Worm (Caenorhabditis elegans): ENCODE data around the gene Y32G9A.12.

DNA sequence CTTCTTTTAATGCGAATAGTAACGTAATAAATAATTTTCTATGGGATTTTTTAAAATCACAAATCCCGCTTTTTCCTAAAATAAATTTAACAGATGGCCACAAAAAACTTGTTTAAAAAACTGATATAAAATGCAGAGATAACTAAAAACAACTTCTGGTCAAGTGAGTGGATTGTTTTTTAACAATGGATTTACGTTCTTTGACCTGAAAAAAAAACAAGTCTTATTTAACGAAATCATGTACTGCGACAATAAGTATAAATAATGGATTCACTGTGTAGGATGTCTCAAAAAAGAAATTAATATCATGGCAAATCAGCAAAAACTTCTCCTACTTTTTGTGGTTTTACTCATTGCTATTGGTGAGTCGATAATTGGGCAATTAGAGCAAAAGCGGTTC is 37.1 kb upstream of the Y32G9A.12 start, which contains the start of gene fipr-25:
- TF ChIP-seq cog-1 (tag; optimal IDR thresholded peaks at IDR 0.05) = no peak
- no peak for TF ChIP-seq med-1 (GFP tag; optimal IDR thresholded peaks at IDR 0.05; ENCODE audit: insufficient read depth)
- TF ChIP-seq klf-2 (GFP tag; conservative IDR thresholded peaks at IDR 0.05) = no peak
- TF ChIP-seq flt-1 (GFP tag; IDR thresholded peaks at IDR 0.05) = no peak
- no peak for TF ChIP-seq ztf-29 (GFP tag; IDR thresholded peaks at IDR 0.05)
- TF ChIP-seq ref-1 (GFP tag; conservative IDR thresholded peaks at IDR 0.05) = no peak
- no peak for TF ChIP-seq T22C8.4 (GFP tag; IDR thresholded peaks at IDR 0.05)
